Fruit fly (Drosophila melanogaster) whole organism, larva: ENCODE data around the gene CG14989.

Experiments used
- noc ChIP-seq: fragments of 200-800 bp; sonication (Bioruptor generic); optimal IDR thresholded peaks from 3 replicates; lab custom pipeline; 2019; ENCODE audit warnings: missing biosample characterization, mild to moderate bottlenecking, missing genetic modification characterization, moderate library complexity

Gene CG14989

dm6 chr3L:4132585-4132984 is 45.2 kb downstream of the CG14989 start:
- TF ChIP-seq noc, result no peak

- no peak for TF ChIP-seq noc
Measured at dm6 chr3L:4133724-4134678, 46.6 kb downstream of the CG14989 start, which contains the start of gene ens. Gene ens (minus strand): TSS chr3L:4134550.

dm6 chr3L:4135857-4136256 is 48.5 kb downstream of the CG14989 start, which contains the start of gene RfC4:
Gene RfC4 (minus strand): TSS chr3L:4136038.
- TF ChIP-seq noc, result no peak

dm6 chr3L:4138804-4139521 is 51.6 kb downstream of the CG14989 start, which contains the start of the genes Rop and Ras64B:
Gene Rop (minus strand): TSS chr3L:4138996.
Gene Ras64B (plus strand): TSS chr3L:4139076.
- TF ChIP-seq noc, result peak; percentile 27

- no peak for TF ChIP-seq noc
Measured at dm6 chr3L:4141167-4141566, 53.8 kb downstream of the CG14989 start, which contains the start of gene Akh. Gene Akh (plus strand): TSS chr3L:4141467.

dm6 chr3L:4142064-4142463 is 54.7 kb downstream of the CG14989 start, which contains the start of gene CG32260:
Gene CG32260 (plus strand): TSS chr3L:4142364.
- no peak for TF ChIP-seq noc
